Fruit fly (Drosophila melanogaster) whole organism, embryonic: ENCODE measurements around the gene CG15144.
A peak's percentile ranks its signal among the peaks of the same experiment; 100 is the strongest.

Experiments used
- Atf3 ChIP-seq: fragments of 200-800 bp; sonication (Bioruptor generic); optimal IDR thresholded peaks from 3 replicates; lab custom pipeline; 2016; ENCODE audit warnings: missing biosample characterization, missing genetic modification characterization
- CG10267 ChIP-seq: fragments of 200-800 bp; sonication (Bioruptor generic); optimal IDR thresholded peaks from 2 replicates; lab custom pipeline; 2018; ENCODE audit warnings: missing biosample characterization, mild to moderate bottlenecking, missing genetic modification characterization, moderate library complexity
- CG11085 ChIP-seq: fragments of 200-800 bp; sonication (Bioruptor generic); IDR thresholded peaks from 2 replicates; pipeline ENCODE4 v1.3.6; 2022; ENCODE audit warnings: missing biosample characterization, missing genetic modification characterization
- CG11247 ChIP-seq: fragments of 200-800 bp; sonication (Bioruptor generic); IDR thresholded peaks from 2 replicates; pipeline ENCODE4 v1.3.6; 2022; ENCODE audit warnings: missing biosample characterization, missing genetic modification characterization
- CG12219 ChIP-seq: fragments of 200-800 bp; sonication (Bioruptor generic); optimal IDR thresholded peaks from 3 replicates; lab custom pipeline; 2018; ENCODE audit warnings: missing biosample characterization, mild to moderate bottlenecking, missing genetic modification characterization
- CG13624 ChIP-seq: fragments of 200-800 bp; sonication (Bioruptor generic); optimal IDR thresholded peaks from 2 replicates; lab custom pipeline; 2016; ENCODE audit warnings: missing biosample characterization, missing genetic modification characterization
- CG14965 ChIP-seq: fragments of 200-800 bp; sonication (Bioruptor generic); optimal IDR thresholded peaks from 2 replicates; lab custom pipeline; 2016; ENCODE audit warnings: missing biosample characterization, missing genetic modification characterization, borderline replicate concordance
- CG1529 ChIP-seq: fragments of 200-800 bp; sonication (Bioruptor generic); optimal IDR thresholded peaks from 3 replicates; lab custom pipeline; 2018; ENCODE audit warnings: missing biosample characterization, missing genetic modification characterization
- CG1603 ChIP-seq: fragments of 200-800 bp; sonication (Bioruptor generic); optimal IDR thresholded peaks from 2 replicates; lab custom pipeline; 2019; ENCODE audit warnings: missing biosample characterization, mild to moderate bottlenecking, missing genetic modification characterization, moderate library complexity
- CG1792 ChIP-seq: fragments of 200-800 bp; sonication (Bioruptor generic); optimal IDR thresholded peaks from 2 replicates; lab custom pipeline; 2016; ENCODE audit warnings: missing biosample characterization, missing genetic modification characterization
- CG2129 ChIP-seq: fragments of 200-800 bp; sonication (Bioruptor generic); IDR thresholded peaks from 2 replicates; pipeline ENCODE4 v1.3.6; 2022; ENCODE audit warnings: missing biosample characterization, missing genetic modification characterization; ENCODE audit not compliant: partially characterized antibody
- CG3065 ChIP-seq: fragments of 200-800 bp; sonication (Bioruptor generic); optimal IDR thresholded peaks from 2 replicates; lab custom pipeline; 2016; ENCODE audit warnings: missing biosample characterization, missing genetic modification characterization
- CG31388 ChIP-seq: fragments of 200-800 bp; sonication (Bioruptor generic); optimal IDR thresholded peaks from 2 replicates; lab custom pipeline; 2016; ENCODE audit warnings: missing biosample characterization, missing genetic modification characterization
- CG4360 ChIP-seq: fragments of 200-800 bp; sonication (Bioruptor generic); IDR thresholded peaks from 2 replicates; pipeline ENCODE4 v1.3.6; 2022; ENCODE audit warnings: missing biosample characterization, missing genetic modification characterization
- CG4854 ChIP-seq: fragments of 200-800 bp; sonication (Bioruptor generic); optimal IDR thresholded peaks from 2 replicates; lab custom pipeline; 2016; ENCODE audit warnings: missing biosample characterization, missing genetic modification characterization, inconsistent platforms
- CG5180 ChIP-seq: fragments of 200-800 bp; sonication (Bioruptor generic); optimal IDR thresholded peaks from 3 replicates; lab custom pipeline; 2017; ENCODE audit warnings: missing biosample characterization, missing genetic modification characterization, mild to moderate bottlenecking, moderate library complexity, missing genetic modification reagents
- CG6765 ChIP-seq: fragments of 200-800 bp; sonication (Bioruptor generic); optimal IDR thresholded peaks from 3 replicates; lab custom pipeline; 2017; ENCODE audit warnings: missing biosample characterization, mild to moderate bottlenecking, missing genetic modification characterization
- CG7357 ChIP-seq: fragments of 200-800 bp; sonication (Bioruptor generic); IDR thresholded peaks from 3 replicates; pipeline ENCODE4 v1.3.6; 2022; ENCODE audit warnings: missing biosample characterization, missing genetic modification characterization
- CG9437 ChIP-seq: fragments of 200-800 bp; sonication (Bioruptor generic); optimal IDR thresholded peaks from 2 replicates; lab custom pipeline; 2018; ENCODE audit warnings: missing biosample characterization, mild to moderate bottlenecking, missing genetic modification characterization
- CG9609 ChIP-seq: fragments of 200-800 bp; sonication (Bioruptor generic); optimal IDR thresholded peaks from 3 replicates; lab custom pipeline; 2016; ENCODE audit warnings: missing biosample characterization, missing genetic modification characterization
- D19A ChIP-seq: fragments of 200-800 bp; optimal IDR thresholded peaks from 3 replicates; lab custom pipeline; 2019; ENCODE audit warnings: missing biosample characterization, mild to moderate bottlenecking, missing genetic modification characterization, moderate library complexity
- Fer3 ChIP-seq: fragments of 200-800 bp; sonication (Bioruptor generic); optimal IDR thresholded peaks from 2 replicates; lab custom pipeline; 2018; ENCODE audit warnings: missing biosample characterization, mild to moderate bottlenecking, missing genetic modification characterization, moderate library complexity
- HHEX ChIP-seq: fragments of 200-800 bp; sonication (Bioruptor generic); optimal IDR thresholded peaks from 3 replicates; lab custom pipeline; 2017; ENCODE audit warnings: missing biosample characterization, mild to moderate bottlenecking, missing genetic modification characterization, missing genetic modification reagents
- HmgZ ChIP-seq: fragments of 200-800 bp; sonication (Bioruptor generic); optimal IDR thresholded peaks from 2 replicates; lab custom pipeline; 2018; ENCODE audit warnings: missing biosample characterization, mild to moderate bottlenecking, missing genetic modification characterization
- Hmx ChIP-seq: fragments of 200-800 bp; sonication (Bioruptor generic); optimal IDR thresholded peaks from 2 replicates; lab custom pipeline; 2016; ENCODE audit warnings: missing biosample characterization, missing genetic modification characterization
- Meics ChIP-seq: fragments of 200-800 bp; sonication (Bioruptor generic); optimal IDR thresholded peaks from 2 replicates; lab custom pipeline; 2017; ENCODE audit warnings: missing biosample characterization, mild to moderate bottlenecking, missing genetic modification characterization
- Oli ChIP-seq: fragments of 200-800 bp; sonication (Bioruptor generic); optimal IDR thresholded peaks from 2 replicates; lab custom pipeline; 2018; ENCODE audit warnings: missing biosample characterization, mild to moderate bottlenecking, missing genetic modification characterization, moderate library complexity
- Spps ChIP-seq: fragments of 200-800 bp; sonication (Bioruptor generic); optimal IDR thresholded peaks from 2 replicates; lab custom pipeline; 2018; ENCODE audit warnings: missing biosample characterization, mild to moderate bottlenecking, missing genetic modification characterization
- Tbp ChIP-seq: fragments of >200 bp; optimal IDR thresholded peaks from 2 replicates; lab custom pipeline; 2018; ENCODE audit warnings: missing biosample characterization, missing genetic modification characterization
- bsh ChIP-seq, 2 experiments: fragments of 200-800 bp; sonication (Bioruptor generic); optimal IDR thresholded peaks; 2 replicates each; lab custom pipeline; 2017 to 2018; ENCODE audit warnings: mild to moderate bottlenecking in 2 of 2, missing biosample characterization in 2 of 2, missing genetic modification characterization in 2 of 2, moderate library complexity in 1 of 2
- cas ChIP-seq: fragments of 200-800 bp; sonication (Bioruptor generic); IDR thresholded peaks from 2 replicates; pipeline ENCODE4 v1.3.6; 2022; ENCODE audit warnings: missing biosample characterization, missing genetic modification characterization
- cato ChIP-seq: fragments of 200-800 bp; sonication (Bioruptor generic); optimal IDR thresholded peaks from 2 replicates; lab custom pipeline; 2016; ENCODE audit warnings: missing biosample characterization, missing genetic modification characterization, borderline replicate concordance
- dmrt11E ChIP-seq: fragments of 200-800 bp; sonication (Bioruptor generic); optimal IDR thresholded peaks from 3 replicates; lab custom pipeline; 2018; ENCODE audit warnings: missing biosample characterization, mild to moderate bottlenecking, missing genetic modification characterization, moderate library complexity
- fd96Cb ChIP-seq: fragments of 200-800 bp; sonication (Bioruptor generic); optimal IDR thresholded peaks from 2 replicates; lab custom pipeline; 2018; ENCODE audit warnings: missing biosample characterization, mild to moderate bottlenecking, missing genetic modification characterization, moderate library complexity
- ham ChIP-seq: fragments of 200-800 bp; sonication (Bioruptor generic); IDR thresholded peaks from 2 replicates; pipeline ENCODE4 v1.3.6; 2022; ENCODE audit warnings: missing biosample characterization, missing genetic modification characterization
- her ChIP-seq: fragments of 200-800 bp; sonication (Bioruptor generic); optimal IDR thresholded peaks from 2 replicates; lab custom pipeline; 2016; ENCODE audit warnings: missing biosample characterization, missing genetic modification characterization
- jumu ChIP-seq: fragments of 200-800 bp; sonication (Bioruptor generic); optimal IDR thresholded peaks from 3 replicates; lab custom pipeline; 2016; ENCODE audit warnings: missing biosample characterization, missing genetic modification characterization
- kay ChIP-seq: fragments of 200-800 bp; sonication (Bioruptor generic); optimal IDR thresholded peaks from 2 replicates; lab custom pipeline; 2016; ENCODE audit warnings: missing biosample characterization, missing genetic modification characterization
- klu ChIP-seq: fragments of 200-800 bp; sonication (Bioruptor generic); IDR thresholded peaks from 2 replicates; pipeline ENCODE4 v1.3.6; 2022; ENCODE audit warnings: missing biosample characterization, missing genetic modification characterization
- lola ChIP-seq, 3 experiments: fragments of >200 bp in 2 of 3; fragments of 200-800 bp in 1 of 3; sonication (Bioruptor generic) in 1 of 3; optimal IDR thresholded peaks; 2 replicates each; lab custom pipeline; 2017 to 2019; ENCODE audit warnings: missing biosample characterization in 3 of 3, missing genetic modification characterization in 3 of 3, mild to moderate bottlenecking in 1 of 3, moderate library complexity in 1 of 3
- mam ChIP-seq: fragments of 200-800 bp; sonication (Bioruptor generic); optimal IDR thresholded peaks from 3 replicates; lab custom pipeline; 2016; ENCODE audit warnings: missing biosample characterization, missing genetic modification characterization
- nau ChIP-seq: fragments of 200-800 bp; sonication (Bioruptor generic); optimal IDR thresholded peaks from 3 replicates; lab custom pipeline; 2017; ENCODE audit warnings: missing biosample characterization, mild to moderate bottlenecking, missing genetic modification characterization, missing genetic modification reagents
- peb ChIP-seq: fragments of 200-800 bp; sonication (Bioruptor generic); IDR thresholded peaks from 2 replicates; pipeline ENCODE4 v1.3.6; 2022; ENCODE audit warnings: missing biosample characterization, missing genetic modification characterization
- sd ChIP-seq: fragments of 200-800 bp; sonication (Bioruptor generic); optimal IDR thresholded peaks from 3 replicates; lab custom pipeline; 2018; ENCODE audit warnings: missing biosample characterization, mild to moderate bottlenecking, missing genetic modification characterization, moderate library complexity
- slbo ChIP-seq: fragments of 200-800 bp; sonication (Bioruptor generic); IDR thresholded peaks from 2 replicates; pipeline ENCODE4 v1.3.6; 2022; ENCODE audit warnings: missing biosample characterization, missing genetic modification characterization
- slp2 ChIP-seq: fragments of 200-800 bp; sonication (Bioruptor generic); optimal IDR thresholded peaks from 2 replicates; lab custom pipeline; 2016; ENCODE audit warnings: missing biosample characterization, missing genetic modification characterization
- sna ChIP-seq: fragments of 200-800 bp; sonication (Bioruptor generic); IDR thresholded peaks from 2 replicates; pipeline ENCODE4 v1.3.6; 2022; ENCODE audit warnings: missing biosample characterization, missing genetic modification characterization; ENCODE audit not compliant: partially characterized antibody
- trem ChIP-seq: fragments of 200-800 bp; optimal IDR thresholded peaks from 3 replicates; lab custom pipeline; 2019; ENCODE audit warnings: missing biosample characterization, mild to moderate bottlenecking, missing genetic modification characterization, moderate library complexity
- unpg ChIP-seq: fragments of 200-800 bp; sonication (Bioruptor generic); optimal IDR thresholded peaks from 3 replicates; lab custom pipeline; 2018; ENCODE audit warnings: missing biosample characterization, mild to moderate bottlenecking, missing genetic modification characterization, moderate library complexity
- wek ChIP-seq: fragments of 200-800 bp; sonication (Bioruptor generic); optimal IDR thresholded peaks from 3 replicates; lab custom pipeline; 2018; ENCODE audit warnings: missing biosample characterization, mild to moderate bottlenecking, missing genetic modification characterization, moderate library complexity
- yki ChIP-seq: fragments of >200 bp; optimal IDR thresholded peaks from 3 replicates; lab custom pipeline; 2018

CG15144 gene

DNA sequence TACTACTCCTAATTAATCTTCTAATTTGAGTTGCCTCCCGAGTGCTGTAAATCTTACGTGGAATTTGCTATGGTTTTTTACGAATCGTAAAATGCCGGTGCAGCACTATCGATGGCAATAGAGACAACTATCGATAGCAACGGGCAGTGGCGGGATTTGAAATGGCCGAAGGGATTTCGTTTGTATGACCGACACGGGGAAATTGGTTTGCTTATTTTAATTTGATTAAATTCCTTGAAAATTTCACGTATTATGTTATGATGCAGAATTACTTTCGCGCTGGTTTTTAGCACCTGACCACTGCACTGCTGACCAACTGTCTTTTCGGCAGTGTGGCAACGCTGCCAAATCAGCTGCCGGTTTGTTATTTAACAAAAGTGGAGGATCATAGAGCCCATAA lies 44.7 kb downstream of the CG15144 start, which contains the start of the genes GCS2beta and CG5131 (continued):
- TF ChIP-seq CG13624 (GFP tag; lab: Kevin White, UChicago) (peak; percentile 96), bsh (GFP tag; optimal IDR thresholded peaks at IDR 0.05; lab: Kevin White, UChicago) (peak; percentile 18 to 87), CG10267 (tag; lab: Kevin White, UChicago) (peak; percentile 76), mam (GFP tag; lab: Kevin White, UChicago) (peak; percentile 98), Tbp (GFP tag; lab: Kevin White, UChicago) (no peak), CG4854 (GFP tag; lab: Kevin White, UChicago) (peak; percentile 91), slp2 (peak; percentile 94), CG31388 (GFP tag; lab: Kevin White, UChicago) (peak; percentile 89), her (GFP tag; lab: Kevin White, UChicago) (peak; percentile 92), CG11247 (peak; percentile 96), unpg (GFP tag; lab: Kevin White, UChicago) (peak; percentile 92), sna (GFP tag; lab: Robert Waterston, UW) (peak; percentile 92), CG3065 (GFP tag; lab: Kevin White, UChicago) (peak; percentile 84), jumu (GFP tag; lab: Kevin White, UChicago) (peak; percentile 98), nau (GFP tag; lab: Kevin White, UChicago) (peak; percentile 85), fd96Cb (tag; lab: Kevin White, UChicago) (peak; percentile 86), Oli (tag; lab: Kevin White, UChicago) (peak; percentile 85), kay (GFP tag; lab: Kevin White, UChicago) (peak; percentile 91), CG11085 (GFP tag; lab: Robert Waterston, UW) (peak; percentile 92), Meics (GFP tag; lab: Kevin White, UChicago) (peak; percentile 91), CG6765 (GFP tag; lab: Kevin White, UChicago) (peak; percentile 73), dmrt11E (tag; lab: Kevin White, UChicago) (peak; percentile 81), sd (peak; percentile 92), CG7357 (GFP tag; lab: Robert Waterston, UW) (peak; percentile 87), CG1603 (tag; lab: Kevin White, UChicago) (peak; percentile 97), CG1529 (GFP tag; lab: Kevin White, UChicago) (peak; percentile 77), CG12219 (peak; percentile 81), wek (GFP tag; lab: Kevin White, UChicago) (peak; percentile 72), Fer3 (peak; percentile 91), CG9609 (GFP tag; lab: Kevin White, UChicago) (peak; percentile 97), ham (GFP tag; lab: Robert Waterston, UW) (peak; percentile 87), CG5180 (peak; percentile 50), HHEX (GFP tag; lab: Kevin White, UChicago) (peak; percentile 87), HmgZ (tag; lab: Kevin White, UChicago) (peak; percentile 97), lola (GFP tag; optimal IDR thresholded peaks at IDR 0.05; lab: Kevin White, UChicago) (peak in 1 of 3 experiments; percentile 84), CG2129 (GFP tag; lab: Robert Waterston, UW) (peak; percentile 84), CG9437 (GFP tag; lab: Kevin White, UChicago) (peak; percentile 97), CG4360 (GFP tag; lab: Robert Waterston, UW) (peak; percentile 49; the same call in 1 of the 2 replicates), yki (lab: Kevin White, UChicago) (no peak), Spps (tag; lab: Kevin White, UChicago) (peak; percentile 56), trem (tag; lab: Kevin White, UChicago) (peak; percentile 90), Hmx (GFP tag; lab: Kevin White, UChicago) (peak; percentile 86), cas (peak; percentile 87), CG14965 (GFP tag; lab: Kevin White, UChicago) (peak; percentile 51), slbo (GFP tag; lab: Robert Waterston, UW) (peak; percentile 98), D19A (tag; lab: Kevin White, UChicago) (no peak), cato (GFP tag; lab: Kevin White, UChicago) (peak; percentile 89), peb (GFP tag; lab: Robert Waterston, UW) (peak; percentile 85), Atf3 (GFP tag; lab: Kevin White, UChicago) (peak; percentile 91), CG1792 (peak; percentile 93), klu (GFP tag; lab: Robert Waterston, UW) (peak; percentile 93)
